Worm (Caenorhabditis elegans) whole organism, young adult: Measurements from ENCODE around the gene ZK177.9.

Source experiments
- B0336.3 ChIP-seq: fragments of 200-800 bp; sonication (Bioruptor generic); IDR thresholded peaks from 2 replicates; pipeline ENCODE4 v1.3.6; 2022; ENCODE audit warnings: missing genetic modification characterization, missing compliant biosample characterization
- D2030.7 ChIP-seq: fragments of 200-800 bp; sonication (Bioruptor generic); IDR thresholded peaks from 2 replicates; pipeline ENCODE4 v1.3.6; 2022; ENCODE audit warnings: missing genetic modification reagents, missing genetic modification characterization, missing compliant biosample characterization
- F23B12.7 ChIP-seq: sonication (generic microtip); optimal IDR thresholded peaks from 2 replicates; lab custom pipeline; 2017; ENCODE audit warnings: missing genetic modification characterization, mild to moderate bottlenecking, missing compliant biosample characterization, antibody characterized with exemption, moderate library complexity; ENCODE audit not compliant: insufficient read depth
- F33H1.4 ChIP-seq: fragments of 200-800 bp; sonication (Bioruptor generic); IDR thresholded peaks from 2 replicates; pipeline ENCODE4 v1.3.6; 2022; ENCODE audit warnings: missing genetic modification reagents, missing genetic modification characterization, missing compliant biosample characterization
- F39B2.1 ChIP-seq: fragments of 200-800 bp; sonication (Bioruptor generic); IDR thresholded peaks from 2 replicates; pipeline ENCODE4 v1.3.6; 2022; ENCODE audit warnings: missing genetic modification reagents, missing genetic modification characterization, missing compliant biosample characterization
- F55B11.4 ChIP-seq: sonication (generic microtip); optimal IDR thresholded peaks from 2 replicates; lab custom pipeline; 2016; ENCODE audit warnings: missing compliant biosample characterization, missing genetic modification characterization, borderline replicate concordance; ENCODE audit not compliant: insufficient read depth
- K12H6.12 ChIP-seq: fragments of 200-800 bp; sonication (Bioruptor generic); optimal IDR thresholded peaks from 2 replicates; lab custom pipeline; 2018; ENCODE audit warnings: mild to moderate bottlenecking, missing genetic modification characterization, missing compliant biosample characterization
- Y53F4B.3 ChIP-seq: fragments of 200-800 bp; sonication (Bioruptor generic); IDR thresholded peaks from 2 replicates; pipeline ENCODE4 v1.3.6; 2022; ENCODE audit warnings: missing genetic modification reagents, missing genetic modification characterization, missing compliant biosample characterization
- Y53G8AR.9 ChIP-seq: fragments of 200-800 bp; sonication (Bioruptor generic); conservative IDR thresholded peaks from 2 replicates; pipeline ENCODE4 v1.3.6; 2022; ENCODE audit warnings: missing genetic modification reagents, missing genetic modification characterization, missing compliant biosample characterization
- Y67H2A.10 ChIP-seq: fragments of 200-800 bp; sonication (Bioruptor generic); conservative IDR thresholded peaks from 2 replicates; pipeline ENCODE4 v1.3.6; 2022; ENCODE audit warnings: missing genetic modification reagents, missing genetic modification characterization, missing compliant biosample characterization
- Y95B8A.8 ChIP-seq: fragments of 200-800 bp; sonication (Bioruptor generic); IDR thresholded peaks from 2 replicates; pipeline ENCODE4 v1.3.6; 2022; ENCODE audit warnings: missing genetic modification reagents, missing genetic modification characterization, missing compliant biosample characterization
- aptf-3 ChIP-seq: fragments of 200-800 bp; sonication (Bioruptor generic); IDR thresholded peaks from 2 replicates; pipeline ENCODE4 v1.3.6; 2022; ENCODE audit warnings: missing genetic modification characterization, missing compliant biosample characterization
- attf-3 ChIP-seq: fragments of 200-800 bp; sonication (Bioruptor generic); conservative IDR thresholded peaks from 2 replicates; pipeline ENCODE4 v1.3.6; 2022; ENCODE audit warnings: missing genetic modification reagents, missing genetic modification characterization, missing compliant biosample characterization
- bed-1 ChIP-seq: fragments of 200-800 bp; sonication (Bioruptor generic); IDR thresholded peaks from 2 replicates; pipeline ENCODE4 v1.3.6; 2022; ENCODE audit warnings: missing genetic modification reagents, missing genetic modification characterization, missing compliant biosample characterization
- bed-2 ChIP-seq: fragments of 200-800 bp; sonication (Bioruptor generic); IDR thresholded peaks from 2 replicates; pipeline ENCODE4 v1.3.6; 2022; ENCODE audit warnings: missing genetic modification reagents, missing genetic modification characterization, missing compliant biosample characterization
- ccch-3 ChIP-seq: fragments of 200-800 bp; sonication (Bioruptor generic); optimal IDR thresholded peaks from 2 replicates; lab custom pipeline; 2018; ENCODE audit warnings: mild to moderate bottlenecking, missing genetic modification characterization, missing compliant biosample characterization
- ceh-40 ChIP-seq: fragments of 200-800 bp; sonication (Bioruptor generic); IDR thresholded peaks from 2 replicates; pipeline ENCODE4 v1.3.6; 2022; ENCODE audit warnings: missing genetic modification characterization, missing compliant biosample characterization
- ceh-58 ChIP-seq: fragments of 200-800 bp; sonication (Bioruptor generic); IDR thresholded peaks from 2 replicates; pipeline ENCODE4 v1.3.6; 2022; ENCODE audit warnings: missing genetic modification characterization, missing compliant biosample characterization
- ceh-79 ChIP-seq: sonication (generic microtip); optimal IDR thresholded peaks from 2 replicates; lab custom pipeline; 2017; ENCODE audit warnings: mild to moderate bottlenecking, missing genetic modification characterization, missing compliant biosample characterization
- chd-7 ChIP-seq: sonication (generic microtip); optimal IDR thresholded peaks from 2 replicates; lab custom pipeline; 2016; ENCODE audit warnings: mild to moderate bottlenecking, missing genetic modification characterization, moderate library complexity, missing compliant biosample characterization
- die-1 ChIP-seq: sonication (generic microtip); optimal IDR thresholded peaks from 2 replicates; lab custom pipeline; 2016; ENCODE audit warnings: missing genotype, mild to moderate bottlenecking, missing genetic modification characterization, missing compliant biosample characterization
- egl-44 ChIP-seq: fragments of 200-800 bp; sonication (Bioruptor generic); IDR thresholded peaks from 2 replicates; pipeline ENCODE4 v1.3.6; 2022; ENCODE audit warnings: missing genetic modification reagents, missing genetic modification characterization, missing compliant biosample characterization
- hlh-26 ChIP-seq: fragments of 200-800 bp; sonication (Bioruptor generic); conservative IDR thresholded peaks from 2 replicates; pipeline ENCODE4 v1.3.6; 2022; ENCODE audit warnings: missing genetic modification reagents, missing genetic modification characterization, missing compliant biosample characterization
- hrde-1 ChIP-seq: sonication (generic microtip); optimal IDR thresholded peaks from 2 replicates; lab custom pipeline; 2016; ENCODE audit warnings: missing genetic modification characterization, mild to moderate bottlenecking, missing compliant biosample characterization, moderate library complexity, missing genotype, missing genetic modification reagents, borderline replicate concordance
- let-526 ChIP-seq: fragments of 200-800 bp; sonication (Bioruptor generic); IDR thresholded peaks from 2 replicates; pipeline ENCODE4 v1.3.6; 2022; ENCODE audit warnings: missing genetic modification reagents, missing genetic modification characterization, missing compliant biosample characterization
- lin-35 ChIP-seq, 3 experiments: fragments of 150-350 bp in 2 of 3; sonication (generic microtip) in 1 of 3; optimal IDR thresholded peaks; 2 replicates each; lab custom pipeline; 2014 to 2018; ENCODE audit warnings: missing biosample characterization in 3 of 3, missing genetic modification characterization in 3 of 3, missing genetic modification reagents in 3 of 3
- lir-1 ChIP-seq: fragments of 200-800 bp; sonication (Bioruptor generic); conservative IDR thresholded peaks from 2 replicates; pipeline ENCODE4 v1.3.6; 2022; ENCODE audit warnings: missing genetic modification reagents, missing genetic modification characterization, missing compliant biosample characterization
- lsl-1 ChIP-seq: fragments of 200-800 bp; sonication (Bioruptor generic); optimal IDR thresholded peaks from 2 replicates; lab custom pipeline; 2018; ENCODE audit warnings: mild to moderate bottlenecking, missing genetic modification characterization, moderate library complexity, missing compliant biosample characterization
- madf-6 ChIP-seq: fragments of 200-800 bp; sonication (Bioruptor generic); IDR thresholded peaks from 2 replicates; pipeline ENCODE4 v1.3.6; 2022; ENCODE audit warnings: missing genetic modification reagents, missing genetic modification characterization, missing compliant biosample characterization
- mcd-1 ChIP-seq: fragments of 200-800 bp; sonication (Bioruptor generic); IDR thresholded peaks from 2 replicates; pipeline ENCODE4 v1.3.6; 2022; ENCODE audit warnings: missing genetic modification reagents, missing genetic modification characterization, missing compliant biosample characterization
- nfya-2 ChIP-seq: fragments of 200-800 bp; sonication (Bioruptor generic); IDR thresholded peaks from 2 replicates; pipeline ENCODE4 v1.3.6; 2022; ENCODE audit warnings: missing genetic modification reagents, missing genetic modification characterization, missing compliant biosample characterization
- nhr-120 ChIP-seq: fragments of 200-800 bp; sonication (Bioruptor generic); IDR thresholded peaks from 2 replicates; pipeline ENCODE4 v1.3.6; 2022; ENCODE audit warnings: missing genetic modification characterization, missing compliant biosample characterization
- nhr-179 ChIP-seq: sonication (generic microtip); optimal IDR thresholded peaks from 2 replicates; lab custom pipeline; 2016; ENCODE audit warnings: mild to moderate bottlenecking, missing genetic modification characterization, missing compliant biosample characterization
- nhr-80 ChIP-seq: sonication (generic microtip); optimal IDR thresholded peaks from 2 replicates; lab custom pipeline; 2016; ENCODE audit warnings: missing genetic modification characterization, missing compliant biosample characterization
- pha-4 ChIP-seq: fragments of 150-350 bp; sonication (generic microtip); optimal IDR thresholded peaks from 2 replicates; lab custom pipeline; 2014; ENCODE audit warnings: missing biosample characterization, missing genetic modification reagents, missing genetic modification characterization
- somi-1 ChIP-seq: fragments of 200-800 bp; sonication (Bioruptor generic); optimal IDR thresholded peaks from 2 replicates; lab custom pipeline; 2018; ENCODE audit warnings: mild to moderate bottlenecking, missing genetic modification characterization, missing compliant biosample characterization
- unc-62 ChIP-seq: fragments of 150-350 bp; optimal IDR thresholded peaks from 2 replicates; lab custom pipeline; 2014; ENCODE audit warnings: missing biosample characterization, missing genetic modification reagents, missing genetic modification characterization
- xnd-1 ChIP-seq: sonication (generic microtip); optimal IDR thresholded peaks from 2 replicates; lab custom pipeline; 2016; ENCODE audit warnings: missing genotype, missing genetic modification reagents, missing genetic modification characterization, missing compliant biosample characterization
- ztf-18 ChIP-seq: sonication (generic microtip); optimal IDR thresholded peaks from 2 replicates; lab custom pipeline; 2016; ENCODE audit warnings: missing genotype, mild to moderate bottlenecking, missing genetic modification characterization, missing compliant biosample characterization
- ztf-28 ChIP-seq: fragments of 200-800 bp; sonication (Bioruptor generic); IDR thresholded peaks from 2 replicates; pipeline ENCODE4 v1.3.6; 2022; ENCODE audit warnings: missing genetic modification reagents, missing genetic modification characterization, missing compliant biosample characterization
- ztf-6 ChIP-seq: fragments of 200-800 bp; sonication (Bioruptor generic); IDR thresholded peaks from 2 replicates; pipeline ENCODE4 v1.3.6; 2022; ENCODE audit warnings: missing genetic modification reagents, missing genetic modification characterization, missing compliant biosample characterization

ZK177.9 gene

ce11 chrII:5487844-5488243 lies 29.7 kb downstream of the ZK177.9 start, which contains the start of gene nep-5:
Gene nep-5 (plus strand): TSS chrII:5488144.
- TF ChIP-seq Y53F4B.3 (GFP tag; lab: Robert Waterston, UW) (no peak), F33H1.4 (GFP tag; lab: Robert Waterston, UW) (no peak), Y95B8A.8 (GFP tag; lab: Robert Waterston, UW) (no peak), Y53G8AR.9 (GFP tag; lab: Robert Waterston, UW) (no peak), die-1 (no peak), ceh-79 (tag; lab: Kevin White, UChicago) (no peak), ceh-40 (no peak), bed-1 (GFP tag; lab: Robert Waterston, UW) (no peak), hrde-1 (tag; lab: Kevin White, UChicago) (no peak), nhr-120 (GFP tag; lab: Robert Waterston, UW) (no peak)

- TF ChIP-seq somi-1 (GFP tag; lab: Kevin White, UChicago) (no peak), bed-2 (GFP tag; lab: Robert Waterston, UW) (no peak), nfya-2 (no peak), lir-1 (GFP tag; lab: Robert Waterston, UW) (no peak), aptf-3 (GFP tag; lab: Robert Waterston, UW) (no peak), ztf-28 (no peak), unc-62 (GFP tag; lab: Kevin White, UChicago) (no peak), hrde-1 (tag; lab: Kevin White, UChicago) (no peak), D2030.7 (no peak), ceh-79 (tag; lab: Kevin White, UChicago) (no peak), B0336.3 (GFP tag; lab: Robert Waterston, UW) (no peak), Y53G8AR.9 (GFP tag; lab: Robert Waterston, UW) (no peak), madf-6 (GFP tag; lab: Robert Waterston, UW) (no peak), ztf-6 (GFP tag; lab: Robert Waterston, UW) (no peak), chd-7 (no peak), egl-44 (GFP tag; lab: Robert Waterston, UW) (no peak)
Measured at ce11 chrII:5481982-5482381, 35.6 kb downstream of the ZK177.9 start, which contains the start of gene cal-8. Gene cal-8 (minus strand): TSS chrII:5482041.

- no peak for TF ChIP-seq K12H6.12 (tag; lab: Kevin White, UChicago)
- no peak for TF ChIP-seq lsl-1 (GFP tag; lab: Kevin White, UChicago)
- no peak for TF ChIP-seq ccch-3 (GFP tag; lab: Kevin White, UChicago)
- no peak for TF ChIP-seq Y67H2A.10 (GFP tag; lab: Robert Waterston, UW)
- TF ChIP-seq mcd-1 (GFP tag; lab: Robert Waterston, UW) = no peak
- TF ChIP-seq ztf-28 = no peak
- no peak for TF ChIP-seq ztf-18 (tag; lab: Kevin White, UChicago)
Measured at ce11 chrII:5478318-5478717, 39.2 kb downstream of the ZK177.9 start, which contains the start of gene F56D1.1. Gene F56D1.1 (plus strand): TSS chrII:5478618.

ce11 chrII:5474946-5475345 lies 42.6 kb downstream of the ZK177.9 start, which contains the start of gene ilcr-2:
Gene ilcr-2 (plus strand): TSS chrII:5475246.
- no peak for TF ChIP-seq ceh-58 (GFP tag; lab: Robert Waterston, UW)
- no peak for TF ChIP-seq Y53F4B.3 (GFP tag; lab: Robert Waterston, UW)
- no peak for TF ChIP-seq F23B12.7
- no peak for TF ChIP-seq pha-4 (tag; lab: Kevin White, UChicago)

ce11 chrII:5473946-5474423 lies 43.6 kb downstream of the ZK177.9 start, which contains the start of gene mrps-16:
Gene mrps-16 (plus strand): TSS chrII:5474373.
- TF ChIP-seq aptf-3 (GFP tag; lab: Robert Waterston, UW) = no peak
- no peak for TF ChIP-seq bed-1 (GFP tag; lab: Robert Waterston, UW)
- TF ChIP-seq Y95B8A.8 (GFP tag; lab: Robert Waterston, UW) = no peak
- peak; percentile 18 for TF ChIP-seq xnd-1 (tag; lab: Kevin White, UChicago)
- TF ChIP-seq nhr-179 (tag; lab: Kevin White, UChicago) = no peak
- no peak for TF ChIP-seq hlh-26 (GFP tag; lab: Robert Waterston, UW)
- TF ChIP-seq nhr-80 (tag; lab: Kevin White, UChicago) = no peak
- peak in 2 of 3 experiments; percentile 27 to 91 for TF ChIP-seq lin-35 (GFP tag; optimal IDR thresholded peaks at IDR 0.05; lab: Kevin White, UChicago)
- no peak for TF ChIP-seq F55B11.4 (tag; lab: Kevin White, UChicago)
- no peak for TF ChIP-seq attf-3 (GFP tag; lab: Robert Waterston, UW)
- no peak for TF ChIP-seq F39B2.1 (GFP tag; lab: Robert Waterston, UW)
- no peak for TF ChIP-seq let-526 (GFP tag; lab: Robert Waterston, UW)
